Fruit fly (Drosophila melanogaster): ENCODE measurements around the gene CG12105.

CG12105 gene

DNA sequence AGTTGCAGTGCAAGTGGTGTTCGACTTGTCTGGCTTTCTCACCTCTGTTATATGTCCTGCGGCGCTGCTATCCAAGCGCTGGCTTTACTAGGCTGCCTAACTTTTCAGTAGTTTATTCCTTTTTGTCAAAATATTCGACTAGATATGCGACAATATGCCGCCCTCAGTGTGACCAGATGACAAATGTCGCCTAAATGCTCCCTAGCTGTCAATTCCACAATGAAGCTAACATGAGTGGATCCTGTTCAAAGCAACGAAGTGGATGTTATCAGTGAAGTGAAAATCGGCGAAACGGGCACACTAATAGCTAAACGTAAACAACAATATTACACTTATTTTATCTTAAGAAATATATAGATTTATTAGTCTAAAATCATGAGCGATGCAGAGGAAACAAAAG is 49.3 kb upstream of the CG12105 start, which contains the start of the genes Srrm234 and CG7974 (continued):
- no peak for TF ChIP-seq Xrp1 (GFP tag; IDR thresholded peaks at IDR 0.05)
- TF ChIP-seq CG4404 (GFP tag; IDR thresholded peaks at IDR 0.05), result no peak
- no peak for TF ChIP-seq NfI (GFP tag; optimal IDR thresholded peaks at IDR 0.05)
- no peak for TF ChIP-seq H15 (GFP tag; IDR thresholded peaks at IDR 0.05)
- TF ChIP-seq CG6272 (GFP tag; IDR thresholded peaks at IDR 0.05), result no peak
- TF ChIP-seq jumu (GFP tag; optimal IDR thresholded peaks at IDR 0.05), result no peak
- no peak for TF ChIP-seq HLH3B (GFP tag; IDR thresholded peaks at IDR 0.05)
- no peak for TF ChIP-seq CG10321 (GFP tag; IDR thresholded peaks at IDR 0.05)
- no peak for TF ChIP-seq vfl (GFP tag; optimal IDR thresholded peaks at IDR 0.05)
- TF ChIP-seq CG17612 (GFP tag; IDR thresholded peaks at IDR 0.05), result no peak
- no peak for TF ChIP-seq pho (GFP tag; optimal IDR thresholded peaks at IDR 0.05)
- no peak for TF ChIP-seq D19A (tag; optimal IDR thresholded peaks at IDR 0.05)
- TF ChIP-seq CG3163 (GFP tag; optimal IDR thresholded peaks at IDR 0.05), result no peak
- TF ChIP-seq CG2875 (GFP tag; optimal IDR thresholded peaks at IDR 0.05), result no peak
- no peak for TF ChIP-seq ems (GFP tag; optimal IDR thresholded peaks at IDR 0.05)
- 0 out of 2 replicates have a peak, but pooled peaks have one; percentile 22 for TF ChIP-seq CG3847 (GFP tag; IDR thresholded peaks at IDR 0.05)
- TF ChIP-seq HHEX (GFP tag; optimal IDR thresholded peaks at IDR 0.05), result no peak
- no peak for TF ChIP-seq CG15479 (GFP tag; optimal IDR thresholded peaks at IDR 0.05)
- TF ChIP-seq CG10565 (GFP tag; optimal IDR thresholded peaks at IDR 0.05), result no peak
- TF ChIP-seq zen2 (GFP tag; IDR thresholded peaks at IDR 0.05; ENCODE audit: partially characterized antibody), result no peak
- peak; percentile 94 for TF ChIP-seq Elba2 (GFP tag; optimal IDR thresholded peaks at IDR 0.05)
- no peak for TF ChIP-seq zfh1 (GFP tag; IDR thresholded peaks at IDR 0.05)
- peak; percentile 38 for TF ChIP-seq CG12659 (GFP tag; optimal IDR thresholded peaks at IDR 0.05)
- no peak for TF ChIP-seq slou (GFP tag; optimal IDR thresholded peaks at IDR 0.05)
- no peak for TF ChIP-seq CG2712 (tag; optimal IDR thresholded peaks at IDR 0.05)
- no peak for TF ChIP-seq CG1529 (GFP tag; optimal IDR thresholded peaks at IDR 0.05)
- TF ChIP-seq ara (GFP tag; IDR thresholded peaks at IDR 0.05), result no peak
- TF ChIP-seq CG6689 (GFP tag; IDR thresholded peaks at IDR 0.05), result no peak
- no peak for TF ChIP-seq CG8388 (GFP tag; optimal IDR thresholded peaks at IDR 0.05)
- TF ChIP-seq scrt (GFP tag; optimal IDR thresholded peaks at IDR 0.05), result no peak
- no peak for TF ChIP-seq mld (GFP tag; IDR thresholded peaks at IDR 0.05; ENCODE audit: partially characterized antibody)
- TF ChIP-seq cg (GFP tag; optimal IDR thresholded peaks at IDR 0.05), result no peak
- TF ChIP-seq salm (tag; optimal IDR thresholded peaks at IDR 0.05), result no peak
- no peak for TF ChIP-seq insv (GFP tag; optimal IDR thresholded peaks at IDR 0.05)
- no peak for TF ChIP-seq Ets65A (GFP tag)
- TF ChIP-seq emc (GFP tag; optimal IDR thresholded peaks at IDR 0.05), result no peak
- TF ChIP-seq amos (GFP tag; IDR thresholded peaks at IDR 0.05; ENCODE audit: partially characterized antibody), result peak; percentile 38; the same call in 1 of the 2 replicates
- TF ChIP-seq usp (GFP tag; optimal IDR thresholded peaks at IDR 0.05), result no peak
- TF ChIP-seq CG13287 (GFP tag; IDR thresholded peaks at IDR 0.05; ENCODE audit: partially characterized antibody), result peak; percentile 69
- TF ChIP-seq CG31441 (GFP tag; IDR thresholded peaks at IDR 0.05), result no peak
- TF ChIP-seq Pdp1 (GFP tag; optimal IDR thresholded peaks at IDR 0.05), result no peak
- TF ChIP-seq nerfin-1 (tag; optimal IDR thresholded peaks at IDR 0.05), result no peak

DNA sequence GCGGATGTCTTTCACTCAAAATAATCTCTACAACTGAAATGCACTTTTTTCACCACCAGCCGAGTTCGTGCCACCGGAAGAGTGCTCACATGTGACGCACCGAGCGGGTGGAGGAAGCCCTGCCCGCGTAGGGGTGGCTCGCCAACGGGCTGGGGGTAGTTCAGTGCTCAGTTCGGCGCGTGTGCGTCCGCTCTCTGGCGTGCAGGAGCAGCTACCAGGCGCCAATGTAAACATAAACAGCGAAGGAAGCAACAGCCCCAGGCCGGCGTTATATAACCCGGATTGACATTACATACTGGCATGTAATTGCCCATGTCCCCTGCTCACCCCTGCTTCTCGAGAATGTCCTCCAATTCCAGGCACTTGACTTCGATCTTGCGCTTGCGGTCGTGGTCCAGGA is 48.6 kb upstream of the CG12105 start:
- TF ChIP-seq abd-A (tag; optimal IDR thresholded peaks at IDR 0.05) (peak; percentile 27), ewg (GFP tag; optimal IDR thresholded peaks at IDR 0.05) (peak; percentile 84), CG34422 (GFP tag; IDR thresholded peaks at IDR 0.05) (peak; percentile 26; the same call in 1 of the 3 replicates), zen2 (GFP tag; IDR thresholded peaks at IDR 0.05; ENCODE audit: partially characterized antibody) (peak; percentile 52; the same call in 2 of the 3 replicates), Pdp1 (GFP tag; optimal IDR thresholded peaks at IDR 0.05) (peak in 1 of 2 experiments; percentile 92), Vsx1 (GFP tag; optimal IDR thresholded peaks at IDR 0.05) (no peak), scrt (GFP tag; optimal IDR thresholded peaks at IDR 0.05) (peak; percentile 96), dm (GFP tag; optimal IDR thresholded peaks at IDR 0.05) (no peak), CG30403 (GFP tag; optimal IDR thresholded peaks at IDR 0.05) (no peak), CG31224 (GFP tag; IDR thresholded peaks at IDR 0.05) (peak; percentile 99), CG6791 (GFP tag; IDR thresholded peaks at IDR 0.05; ENCODE audit: partially characterized antibody) (0 out of 3 replicates have a peak, but pooled peaks have one; percentile 28), Hand (GFP tag; optimal IDR thresholded peaks at IDR 0.05) (peak; percentile 5), Awh (GFP tag; IDR thresholded peaks at IDR 0.05) (0 out of 2 replicates have a peak, but pooled peaks have one; percentile 10), seq (GFP tag; IDR thresholded peaks at IDR 0.05) (peak; percentile 86)
